Worm (Caenorhabditis elegans) whole organism, L4 larva: ENCODE results near the gene nspc-18.

Source experiments
- daf-19 ChIP-seq: fragments of 200-800 bp; sonication (Bioruptor generic); conservative IDR thresholded peaks from 2 replicates; pipeline ENCODE4 v1.3.6; 2022; ENCODE audit warnings: missing genetic modification characterization, missing compliant biosample characterization
- fos-1 ChIP-seq: fragments of 150-350 bp; optimal IDR thresholded peaks from 2 replicates; lab custom pipeline; 2014; ENCODE audit warnings: missing biosample characterization, missing genetic modification characterization
- lir-3 ChIP-seq: sonication (generic microtip); optimal IDR thresholded peaks from 2 replicates; lab custom pipeline; 2016; ENCODE audit warnings: mild to moderate bottlenecking, missing genetic modification characterization, missing compliant biosample characterization

ce11 chrX:14557352-14557935 is 30.0 kb upstream of the nspc-18 start:
- TF ChIP-seq daf-19 (GFP tag; lab: Robert Waterston, UW) (no peak), fos-1 (tag; lab: Kevin White, UChicago) (no peak), lir-3 (tag; lab: Kevin White, UChicago) (no peak)
